Worm (Caenorhabditis elegans) whole organism, L4 larva: Measurements from ENCODE around the gene C31G12.1.

Experiments
- ama-1 ChIP-seq: fragments of 150-350 bp; optimal IDR thresholded peaks from 2 replicates; lab custom pipeline; 2014; ENCODE audit warnings: inconsistent platforms, mixed read lengths
- dmd-9 ChIP-seq: fragments of 200-800 bp; sonication (Bioruptor generic); IDR thresholded peaks from 2 replicates; pipeline ENCODE4 v1.3.6; 2022; ENCODE audit warnings: missing genetic modification reagents, missing genetic modification characterization, missing compliant biosample characterization
- dpl-1 ChIP-seq: fragments of 150-350 bp; optimal IDR thresholded peaks from 2 replicates; lab custom pipeline; 2014; ENCODE audit warnings: missing biosample characterization, missing genetic modification reagents, missing genetic modification characterization
- dve-1 ChIP-seq: sonication (generic microtip); optimal IDR thresholded peaks from 2 replicates; lab custom pipeline; 2017; ENCODE audit warnings: antibody characterized with exemption, mild to moderate bottlenecking, missing genetic modification characterization, missing compliant biosample characterization; ENCODE audit not compliant: insufficient read depth
- hmg-1.1 ChIP-seq: fragments of 200-800 bp; sonication (Bioruptor generic); IDR thresholded peaks from 2 replicates; pipeline ENCODE4 v1.3.6; 2022; ENCODE audit warnings: missing genetic modification reagents, missing genetic modification characterization, missing compliant biosample characterization
- lin-29 ChIP-seq: fragments of 200-800 bp; sonication (Bioruptor generic); IDR thresholded peaks from 2 replicates; pipeline ENCODE4 v1.3.6; 2022; ENCODE audit warnings: missing genetic modification reagents, missing genetic modification characterization, missing compliant biosample characterization
- lin-39 ChIP-seq: fragments of 150-350 bp; optimal IDR thresholded peaks from 2 replicates; lab custom pipeline; 2014; ENCODE audit warnings: missing biosample characterization, missing genetic modification reagents, missing genetic modification characterization
- mdl-1 ChIP-seq, 2 experiments: fragments of 150-350 bp in 1 of 2; sonication (generic microtip) in 1 of 2; optimal IDR thresholded peaks; 2 replicates each; lab custom pipeline; 2014 to 2017; ENCODE audit warnings: missing biosample characterization in 2 of 2, missing genetic modification characterization in 2 of 2
- nhr-11 ChIP-seq: fragments of 150-350 bp; optimal IDR thresholded peaks from 2 replicates; lab custom pipeline; 2014; ENCODE audit warnings: missing biosample characterization, missing genetic modification characterization
- nhr-25 ChIP-seq: sonication (generic microtip); optimal IDR thresholded peaks from 2 replicates; lab custom pipeline; 2017; ENCODE audit warnings: missing genetic modification characterization, mild to moderate bottlenecking, missing compliant biosample characterization, antibody characterized with exemption, moderate library complexity, borderline replicate concordance; ENCODE audit not compliant: insufficient read depth
- nhr-76 ChIP-seq: fragments of 150-350 bp; optimal IDR thresholded peaks from 2 replicates; lab custom pipeline; 2014; ENCODE audit warnings: missing biosample characterization, missing genetic modification characterization
- nhr-77 ChIP-seq: fragments of 150-350 bp; optimal IDR thresholded peaks from 2 replicates; lab custom pipeline; 2014; ENCODE audit warnings: missing biosample characterization, missing genetic modification characterization
- pqm-1 ChIP-seq: sonication (generic microtip); optimal IDR thresholded peaks from 2 replicates; lab custom pipeline; 2017; ENCODE audit warnings: missing biosample characterization, missing genetic modification characterization

- no peak for TF ChIP-seq dmd-9
- TF ChIP-seq hmg-1.1 (GFP tag; lab: Robert Waterston, UW), result no peak
- TF ChIP-seq ama-1 (lab: Kevin White, UChicago), result no peak
- no peak for TF ChIP-seq dve-1 (tag; lab: Kevin White, UChicago)
- no peak for TF ChIP-seq nhr-25 (tag; lab: Kevin White, UChicago)
- TF ChIP-seq lin-29 (GFP tag; lab: Robert Waterston, UW), result no peak
- no peak for TF ChIP-seq nhr-76
- TF ChIP-seq pqm-1 (tag; lab: Kevin White, UChicago), result no peak
- no peak for TF ChIP-seq lin-39 (tag; lab: Kevin White, UChicago)
- TF ChIP-seq nhr-77, result no peak
- no peak for TF ChIP-seq nhr-11 (tag; lab: Kevin White, UChicago)
- no peak for TF ChIP-seq mdl-1 (tag; optimal IDR thresholded peaks at IDR 0.05; lab: Kevin White, UChicago)
- no peak for TF ChIP-seq dpl-1 (GFP tag; lab: Kevin White, UChicago)
Measured at ce11 chrV:18164758-18165157, 15.0 kb upstream of the C31G12.1 start, which contains the start of gene C14A6.5.
